Fruit fly (Drosophila melanogaster): Measurements from ENCODE around the gene Fer1HCH.

DNA sequence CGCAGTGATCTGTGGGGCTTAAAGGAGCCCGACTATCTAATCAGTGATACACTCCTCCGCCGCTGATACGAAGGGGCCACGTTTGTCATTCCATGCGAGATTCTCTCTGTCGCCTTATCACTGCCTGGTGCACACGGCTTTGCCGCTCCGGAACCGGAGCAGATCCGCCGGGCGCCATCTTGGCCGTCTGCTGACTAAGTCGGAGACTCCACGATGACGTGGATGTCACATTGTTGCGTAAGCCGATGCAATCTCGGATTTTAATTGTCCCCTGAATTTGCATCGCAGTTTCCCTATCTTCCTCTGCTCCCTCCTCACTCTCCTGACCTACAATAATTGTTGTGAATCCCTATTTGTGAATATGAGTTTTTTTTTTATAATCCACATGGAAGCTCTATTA lies 3.1 kb upstream of the Fer1HCH start:
- TF ChIP-seq ovo (GFP tag; optimal IDR thresholded peaks at IDR 0.05), result no peak
- no peak for TF ChIP-seq tj (GFP tag; optimal IDR thresholded peaks at IDR 0.05)
- TF ChIP-seq pad (GFP tag; optimal IDR thresholded peaks at IDR 0.05), result no peak
- no peak for TF ChIP-seq toe (GFP tag; optimal IDR thresholded peaks at IDR 0.05)
- TF ChIP-seq CG33017 (tag; optimal IDR thresholded peaks at IDR 0.05), result no peak
- TF ChIP-seq cnc (optimal IDR thresholded peaks at IDR 0.05), result no peak
- TF ChIP-seq CG12768 (GFP tag; optimal IDR thresholded peaks at IDR 0.05), result no peak
- TF ChIP-seq kay (GFP tag; ENCODE audit: borderline replicate concordance), result peak; percentile 11
- TF ChIP-seq Crg-1 (GFP tag; optimal IDR thresholded peaks at IDR 0.05), result no peak
- TF ChIP-seq CG1620 (GFP tag; optimal IDR thresholded peaks at IDR 0.05), result no peak
- TF ChIP-seq Hr96 (GFP tag; optimal IDR thresholded peaks at IDR 0.05), result no peak
- TF ChIP-seq cic (GFP tag; optimal IDR thresholded peaks at IDR 0.05), result no peak
